Fruit fly (Drosophila melanogaster) Kc167 (cell line): ENCODE results near the gene CG10969.

ENCODE experiments used
- Myc ChIP-seq: fragments of >200 bp; optimal IDR thresholded peaks from 2 replicates; lab custom pipeline; 2017; ENCODE audit warnings: missing external identifiers
- Sin3A ChIP-seq: fragments of >200 bp; optimal IDR thresholded peaks from 2 replicates; lab custom pipeline; 2018; ENCODE audit warnings: missing external identifiers
- h ChIP-seq: fragments of >200 bp; optimal IDR thresholded peaks from 3 replicates; lab custom pipeline; 2018; ENCODE audit warnings: missing external identifiers
- insv ChIP-seq: fragments of >200 bp; optimal IDR thresholded peaks from 3 replicates; lab custom pipeline; 2018; ENCODE audit warnings: missing external identifiers
- psq ChIP-seq: fragments of >200 bp; optimal IDR thresholded peaks from 2 replicates; lab custom pipeline; 2017; ENCODE audit warnings: missing external identifiers
- ttk ChIP-seq: sonication (Bioruptor generic); optimal IDR thresholded peaks from 2 replicates; lab custom pipeline; 2017; ENCODE audit warnings: missing external identifiers

The CG10969 gene

dm6 chr3L:12789875-12790373, 9.0 kb upstream of the CG10969 start, which contains the start of gene CG42709:
CG42709 (plus strand) TSS chr3L:12790192.
- TF ChIP-seq h (no peak), Sin3A (lab: Kevin White, UChicago) (no peak), psq (lab: Kevin White, UChicago) (no peak), ttk (lab: Kevin White, UChicago) (no peak), insv (lab: Kevin White, UChicago) (no peak), Myc (lab: Kevin White, UChicago) (no peak)

- no peak for TF ChIP-seq insv (lab: Kevin White, UChicago)
- TF ChIP-seq h, result no peak
- TF ChIP-seq psq (lab: Kevin White, UChicago), result no peak
- no peak for TF ChIP-seq Sin3A (lab: Kevin White, UChicago)
- no peak for TF ChIP-seq ttk (lab: Kevin White, UChicago)
- TF ChIP-seq Myc (lab: Kevin White, UChicago), result no peak
Observed at dm6 chr3L:12778616-12779015, 2.3 kb downstream of the CG10969 start, which contains the start of gene CG32106. CG32106 (minus strand) TSS chr3L:12778716.

dm6 chr3L:12772740-12773686, 7.9 kb downstream of the CG10969 start, which contains the start of gene Hip1:
Hip1 (minus strand) TSS chr3L:12773573.
- no peak for TF ChIP-seq h
- no peak for TF ChIP-seq insv (lab: Kevin White, UChicago)
- no peak for TF ChIP-seq Sin3A (lab: Kevin White, UChicago)
- no peak for TF ChIP-seq psq (lab: Kevin White, UChicago)
- TF ChIP-seq Myc (lab: Kevin White, UChicago), result no peak
- TF ChIP-seq ttk (lab: Kevin White, UChicago), result no peak

- no peak for TF ChIP-seq h
- no peak for TF ChIP-seq insv (lab: Kevin White, UChicago)
- TF ChIP-seq Myc (lab: Kevin White, UChicago), result no peak
- no peak for TF ChIP-seq Sin3A (lab: Kevin White, UChicago)
- no peak for TF ChIP-seq psq (lab: Kevin White, UChicago)
- no peak for TF ChIP-seq ttk (lab: Kevin White, UChicago)
Observed at dm6 chr3L:12754769-12755189, 26.1 kb downstream of the CG10969 start, which contains the start of the genes CG10973 and Vps13D. CG10973 (minus strand) TSS chr3L:12754774. Vps13D (plus strand) TSS chr3L:12755049.

- TF ChIP-seq insv (lab: Kevin White, UChicago) (no peak), Myc (lab: Kevin White, UChicago) (no peak), ttk (lab: Kevin White, UChicago) (no peak), Sin3A (lab: Kevin White, UChicago) (no peak), psq (lab: Kevin White, UChicago) (no peak), h (no peak)
Observed at dm6 chr3L:12749567-12750535, 31.0 kb downstream of the CG10969 start, which contains the start of the genes Klc and CG10984. Klc (minus strand) TSS chr3L:12750056. CG10984 (plus strand) TSS chr3L:12750119.

- TF ChIP-seq ttk (lab: Kevin White, UChicago) (no peak), Sin3A (lab: Kevin White, UChicago) (no peak), insv (lab: Kevin White, UChicago) (no peak), Myc (lab: Kevin White, UChicago) (no peak), psq (lab: Kevin White, UChicago) (no peak), h (no peak)
Observed at dm6 chr3L:12748711-12749566, 32.0 kb downstream of the CG10969 start.

- TF ChIP-seq psq (lab: Kevin White, UChicago) (no peak), insv (lab: Kevin White, UChicago) (no peak), ttk (lab: Kevin White, UChicago) (no peak), Myc (lab: Kevin White, UChicago) (no peak), h (no peak), Sin3A (lab: Kevin White, UChicago) (no peak)
Observed at dm6 chr3L:12746241-12746640, 34.7 kb downstream of the CG10969 start.

dm6 chr3L:12745121-12745770, 35.7 kb downstream of the CG10969 start, which contains the start of gene CG32109:
CG32109 (plus strand) TSS chr3L:12745344.
- no peak for TF ChIP-seq ttk (lab: Kevin White, UChicago)
- TF ChIP-seq Myc (lab: Kevin White, UChicago), result no peak
- TF ChIP-seq Sin3A (lab: Kevin White, UChicago), result no peak
- no peak for TF ChIP-seq insv (lab: Kevin White, UChicago)
- TF ChIP-seq h, result no peak
- TF ChIP-seq psq (lab: Kevin White, UChicago), result no peak

- no peak for TF ChIP-seq insv (lab: Kevin White, UChicago)
- no peak for TF ChIP-seq ttk (lab: Kevin White, UChicago)
- TF ChIP-seq psq (lab: Kevin White, UChicago), result no peak
- no peak for TF ChIP-seq Myc (lab: Kevin White, UChicago)
- no peak for TF ChIP-seq h
- TF ChIP-seq Sin3A (lab: Kevin White, UChicago), result no peak
Observed at dm6 chr3L:12741608-12742007, 39.3 kb downstream of the CG10969 start, which contains the start of gene CG32112. CG32112 (plus strand) TSS chr3L:12741718.
